Worm (Caenorhabditis elegans) whole organism, L1 larva: ENCODE data around the gene ZK154.5.

Experiments
- C04F5.9 ChIP-seq: sonication (generic microtip); optimal IDR thresholded peaks from 2 replicates; lab custom pipeline; 2016; ENCODE audit warnings: missing genetic modification characterization, missing compliant biosample characterization
- C34B4.2 ChIP-seq: sonication (generic microtip); optimal IDR thresholded peaks from 2 replicates; lab custom pipeline; 2017; ENCODE audit warnings: mild to moderate bottlenecking, missing genetic modification characterization, missing compliant biosample characterization
- F16B12.6 ChIP-seq: fragments of 150-350 bp; optimal IDR thresholded peaks from 2 replicates; lab custom pipeline; 2014; ENCODE audit warnings: missing biosample characterization, missing genetic modification characterization
- alr-1 ChIP-seq: fragments of 200-800 bp; sonication (Bioruptor generic); optimal IDR thresholded peaks from 2 replicates; lab custom pipeline; 2018; ENCODE audit warnings: borderline replicate concordance, mild to moderate bottlenecking, missing genetic modification characterization, missing compliant biosample characterization
- aly-2 ChIP-seq: fragments of 150-350 bp; optimal IDR thresholded peaks from 2 replicates; lab custom pipeline; 2014; ENCODE audit warnings: missing biosample characterization, missing genetic modification characterization
- blmp-1 ChIP-seq: fragments of 150-350 bp; optimal IDR thresholded peaks from 2 replicates; lab custom pipeline; 2014; ENCODE audit warnings: missing biosample characterization, missing genetic modification characterization
- ceh-63 ChIP-seq: fragments of 200-800 bp; sonication (Bioruptor generic); optimal IDR thresholded peaks from 2 replicates; lab custom pipeline; 2018; ENCODE audit warnings: mild to moderate bottlenecking, missing genetic modification characterization, missing compliant biosample characterization
- ces-1 ChIP-seq: fragments of 150-350 bp; optimal IDR thresholded peaks from 2 replicates; lab custom pipeline; 2014; ENCODE audit warnings: missing biosample characterization, missing genetic modification reagents, missing genetic modification characterization
- dpl-1 ChIP-seq, 3 experiments: fragments of 150-350 bp in 2 of 3; sonication (generic microtip) in 1 of 3; optimal IDR thresholded peaks; 2 replicates each; lab custom pipeline; 2014 to 2017; ENCODE audit warnings: missing biosample characterization in 3 of 3, missing genetic modification characterization in 3 of 3, missing genetic modification reagents in 3 of 3
- efl-1 ChIP-seq, 4 experiments: fragments of 150-350 bp; optimal IDR thresholded peaks in 3 of 4; peaks in 1 of 4; 1 replicate in 1 of 4; 2 replicates in 3 of 4; lab custom pipeline; 2014; ENCODE audit warnings: missing biosample characterization in 2 of 4, missing genetic modification characterization in 2 of 4, missing genetic modification reagents in 2 of 4
- efl-3 ChIP-seq: fragments of 200-800 bp; sonication (Bioruptor generic); optimal IDR thresholded peaks from 2 replicates; lab custom pipeline; 2018; ENCODE audit warnings: mild to moderate bottlenecking, missing genetic modification characterization, missing compliant biosample characterization
- fkh-8 ChIP-seq: sonication (generic microtip); optimal IDR thresholded peaks from 2 replicates; lab custom pipeline; 2016; ENCODE audit warnings: mild to moderate bottlenecking, missing genetic modification characterization, missing compliant biosample characterization
- fos-1 ChIP-seq: fragments of 150-350 bp; optimal IDR thresholded peaks from 2 replicates; lab custom pipeline; 2014; ENCODE audit warnings: missing biosample characterization, missing genetic modification characterization
- grh-1 ChIP-seq: fragments of 200-800 bp; sonication (Bioruptor generic); IDR thresholded peaks from 2 replicates; pipeline ENCODE4 v1.3.6; 2022; ENCODE audit warnings: missing genetic modification reagents, missing genetic modification characterization, missing compliant biosample characterization
- hlh-4 ChIP-seq: sonication (generic microtip); optimal IDR thresholded peaks from 2 replicates; lab custom pipeline; 2016; ENCODE audit warnings: mild to moderate bottlenecking, missing genetic modification characterization, missing compliant biosample characterization
- hpl-2 ChIP-seq: fragments of 150-350 bp; optimal IDR thresholded peaks from 2 replicates; lab custom pipeline; 2014; ENCODE audit warnings: missing biosample characterization, missing genetic modification reagents, missing genetic modification characterization
- irx-1 ChIP-seq: sonication (generic microtip); optimal IDR thresholded peaks from 2 replicates; lab custom pipeline; 2016; ENCODE audit warnings: missing genetic modification characterization, missing compliant biosample characterization
- isw-1 ChIP-seq: fragments of 200-800 bp; sonication (Bioruptor generic); IDR thresholded peaks from 2 replicates; pipeline ENCODE4 v1.3.6; 2022; ENCODE audit warnings: missing genetic modification characterization, missing compliant biosample characterization
- lin-13 ChIP-seq: fragments of 150-350 bp; optimal IDR thresholded peaks from 2 replicates; lab custom pipeline; 2014; ENCODE audit warnings: missing biosample characterization, missing genetic modification reagents, missing genetic modification characterization
- lin-14 ChIP-seq: fragments of 200-800 bp; sonication (Bioruptor generic); optimal IDR thresholded peaks from 2 replicates; lab custom pipeline; 2018; ENCODE audit warnings: mild to moderate bottlenecking, missing genetic modification characterization, moderate library complexity, missing compliant biosample characterization
- lin-35 ChIP-seq, 2 experiments: fragments of 150-350 bp; optimal IDR thresholded peaks; 2 replicates each; lab custom pipeline; 2014; ENCODE audit warnings: missing biosample characterization in 2 of 2, missing genetic modification characterization in 2 of 2, missing genetic modification reagents in 2 of 2
- mab-9 ChIP-seq: fragments of 200-800 bp; sonication (Bioruptor generic); IDR thresholded peaks from 2 replicates; pipeline ENCODE4 v1.3.6; 2022; ENCODE audit warnings: missing genetic modification reagents, missing genetic modification characterization, missing compliant biosample characterization
- mef-2 ChIP-seq: fragments of 150-350 bp; optimal IDR thresholded peaks from 2 replicates; lab custom pipeline; 2014; ENCODE audit warnings: missing biosample characterization, missing genetic modification characterization
- mep-1 ChIP-seq: fragments of 150-350 bp; optimal IDR thresholded peaks from 2 replicates; lab custom pipeline; 2014; ENCODE audit warnings: missing biosample characterization, missing genetic modification characterization
- nhr-19 ChIP-seq: fragments of 200-800 bp; sonication (Bioruptor generic); conservative IDR thresholded peaks from 2 replicates; pipeline ENCODE4 v1.3.6; 2022; ENCODE audit warnings: missing genetic modification characterization, missing compliant biosample characterization
- nhr-28 ChIP-seq: fragments of 150-350 bp; optimal IDR thresholded peaks from 2 replicates; lab custom pipeline; 2014; ENCODE audit warnings: missing biosample characterization, missing genetic modification characterization
- nhr-47 ChIP-seq: sonication (generic microtip); optimal IDR thresholded peaks from 2 replicates; lab custom pipeline; 2016; ENCODE audit warnings: mild to moderate bottlenecking, missing genetic modification characterization, moderate library complexity, missing compliant biosample characterization
- nhr-71 ChIP-seq: sonication (generic microtip); optimal IDR thresholded peaks from 2 replicates; lab custom pipeline; 2016; ENCODE audit warnings: mild to moderate bottlenecking, missing genetic modification characterization, moderate library complexity, missing compliant biosample characterization
- nhr-84 ChIP-seq: sonication (generic microtip); optimal IDR thresholded peaks from 2 replicates; lab custom pipeline; 2017; ENCODE audit warnings: missing biosample characterization, missing genetic modification characterization
- pax-3 ChIP-seq: fragments of 200-800 bp; sonication (Bioruptor generic); optimal IDR thresholded peaks from 2 replicates; lab custom pipeline; 2018; ENCODE audit warnings: mild to moderate bottlenecking, missing genetic modification characterization, moderate library complexity, missing compliant biosample characterization
- pqm-1 ChIP-seq: sonication (generic microtip); optimal IDR thresholded peaks from 3 replicates; lab custom pipeline; 2017; ENCODE audit warnings: missing biosample characterization, missing genetic modification characterization
- skn-1 ChIP-seq: fragments of 150-350 bp; optimal IDR thresholded peaks from 2 replicates; lab custom pipeline; 2014; ENCODE audit warnings: missing biosample characterization, missing genetic modification characterization
- sup-37 ChIP-seq: fragments of 200-800 bp; sonication (Bioruptor generic); optimal IDR thresholded peaks from 2 replicates; lab custom pipeline; 2018; ENCODE audit warnings: mild to moderate bottlenecking, missing genetic modification characterization, missing compliant biosample characterization
- tlp-1 ChIP-seq: fragments of 150-350 bp; optimal IDR thresholded peaks from 2 replicates; lab custom pipeline; 2014; ENCODE audit warnings: missing biosample characterization, missing genetic modification characterization
- unc-30 ChIP-seq: sonication (generic microtip); optimal IDR thresholded peaks from 2 replicates; lab custom pipeline; 2017; ENCODE audit warnings: missing biosample characterization, missing genetic modification characterization
- unc-62 ChIP-seq: fragments of 150-350 bp; optimal IDR thresholded peaks from 2 replicates; lab custom pipeline; 2014; ENCODE audit warnings: missing biosample characterization, missing genetic modification reagents, missing genetic modification characterization
- unc-98 ChIP-seq: fragments of 200-800 bp; sonication (Bioruptor generic); IDR thresholded peaks from 2 replicates; pipeline ENCODE4 v1.3.6; 2022; ENCODE audit warnings: missing genetic modification characterization, missing compliant biosample characterization
- vab-15 ChIP-seq: sonication (generic microtip); optimal IDR thresholded peaks from 2 replicates; lab custom pipeline; 2017; ENCODE audit warnings: missing genotype, mild to moderate bottlenecking, missing genetic modification characterization, missing compliant biosample characterization
- zag-1 ChIP-seq: fragments of 150-350 bp; optimal IDR thresholded peaks from 2 replicates; lab custom pipeline; 2014; ENCODE audit warnings: missing biosample characterization, missing genetic modification characterization

Gene ZK154.5

ce11 chrX:7823108-7823704 is 35.5 kb upstream of the ZK154.5 start, which contains the start of gene eef-1A.2 (continued):
- TF ChIP-seq tlp-1 (no peak), alr-1 (no peak), C04F5.9 (tag; lab: Kevin White, UChicago) (peak; percentile 68), unc-98 (GFP tag; lab: Robert Waterston, UW) (peak; percentile 61; the same call in 1 of the 2 replicates), nhr-19 (peak; percentile 94), nhr-47 (tag; lab: Kevin White, UChicago) (peak; percentile 97), zag-1 (tag; lab: Kevin White, UChicago) (peak; percentile 71), hlh-4 (tag; lab: Kevin White, UChicago) (no peak), grh-1 (GFP tag; lab: Robert Waterston, UW) (peak; percentile 91), mef-2 (peak; percentile 95), unc-30 (tag; lab: Kevin White, UChicago) (no peak), hpl-2 (peak; percentile 88), mep-1 (tag; lab: Kevin White, UChicago) (peak; percentile 96), nhr-28 (tag; lab: Kevin White, UChicago) (peak; percentile 67), dpl-1 (GFP tag; optimal IDR thresholded peaks at IDR 0.05; lab: Kevin White, UChicago) (peak; percentile 69 to 81 (median 71)), blmp-1 (tag; lab: Kevin White, UChicago) (peak; percentile 55), vab-15 (tag; lab: Kevin White, UChicago) (peak; percentile 53), pax-3 (tag; lab: Kevin White, UChicago) (peak; percentile 95), mab-9 (GFP tag; lab: Robert Waterston, UW) (peak; percentile 78), fos-1 (peak; percentile 96), skn-1 (tag; lab: Kevin White, UChicago) (peak; percentile 98), ceh-63 (GFP tag; lab: Kevin White, UChicago) (no peak), pqm-1 (tag; lab: Kevin White, UChicago) (peak; percentile 69), aly-2 (tag; lab: Kevin White, UChicago) (peak; percentile 76), lin-35 (GFP tag; optimal IDR thresholded peaks at IDR 0.05; lab: Kevin White, UChicago) (peak; percentile 82 to 92), F16B12.6 (peak; percentile 63), nhr-84 (peak; percentile 81), lin-13 (GFP tag; lab: Kevin White, UChicago) (peak; percentile 97), irx-1 (tag; lab: Kevin White, UChicago) (peak; percentile 86), fkh-8 (peak; percentile 99), ces-1 (GFP tag; lab: Kevin White, UChicago) (peak; percentile 44), C34B4.2 (no peak), efl-3 (GFP tag; lab: Kevin White, UChicago) (no peak), unc-62 (no peak), nhr-71 (tag; lab: Kevin White, UChicago) (peak; percentile 98), sup-37 (GFP tag; lab: Kevin White, UChicago) (peak; percentile 76), isw-1 (GFP tag; lab: Robert Waterston, UW) (peak; percentile 95), efl-1 (optimal IDR thresholded peaks at IDR 0.05; lab: Kevin White, UChicago) (peak; percentile 82 to 93), efl-1 (GFP tag; optimal IDR thresholded peaks at IDR 0.05 in 1 of 2; lab: Kevin White, UChicago) (peak; percentile 79 to 96)

DNA sequence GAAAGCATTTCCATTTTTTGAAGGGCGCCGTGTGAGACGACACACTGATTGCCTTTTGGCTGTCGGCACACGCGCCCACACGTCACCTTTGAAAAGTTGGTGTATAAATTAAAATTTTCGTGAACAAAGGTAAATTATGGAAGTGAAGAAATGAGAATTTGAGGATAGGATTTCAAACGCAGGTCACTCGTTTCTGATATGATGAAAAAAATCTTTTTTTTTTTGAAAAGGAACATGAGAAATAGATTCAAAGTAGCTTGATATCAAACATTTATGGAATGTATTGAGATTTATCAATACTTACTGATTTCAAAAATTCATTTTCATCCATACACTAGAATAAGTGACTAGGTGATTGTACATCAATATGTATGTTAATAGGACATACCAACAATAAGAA is 29.8 kb upstream of the ZK154.5 start:
- TF ChIP-seq mep-1 (tag; lab: Kevin White, UChicago), result no peak
- TF ChIP-seq lin-14 (GFP tag; lab: Kevin White, UChicago), result peak; percentile 9
- no peak for TF ChIP-seq ceh-63 (GFP tag; lab: Kevin White, UChicago)
- TF ChIP-seq mef-2, result no peak
